Worm (Caenorhabditis elegans): ENCODE measurements around the gene coq-6.
A peak's percentile ranks its signal among the peaks of the same experiment; 100 is the strongest.

Gene coq-6

ce11 chrV:9312377-9312776, 24.2 kb upstream of the coq-6 start:
- TF ChIP-seq bed-2 (GFP tag; IDR thresholded peaks at IDR 0.05) (no peak), aptf-2 (GFP tag; conservative IDR thresholded peaks at IDR 0.05) (no peak), madf-3 (GFP tag; IDR thresholded peaks at IDR 0.05) (0 out of 2 replicates have a peak, but pooled peaks have one; percentile 3)

ce11 chrV:9314408-9314807, 22.2 kb upstream of the coq-6 start:
- TF ChIP-seq akir-1 (GFP tag; optimal IDR thresholded peaks at IDR 0.05) (no peak), rpc-1 (optimal IDR thresholded peaks at IDR 0.05) (no peak), rpc-1 (tag; optimal IDR thresholded peaks at IDR 0.05) (no peak), die-1 (tag; optimal IDR thresholded peaks at IDR 0.05) (no peak), nhr-80 (tag; optimal IDR thresholded peaks at IDR 0.05) (no peak), ceh-91 (GFP tag; IDR thresholded peaks at IDR 0.05) (no peak), attf-3 (GFP tag; conservative IDR thresholded peaks at IDR 0.05) (no peak), F22D6.2 (tag; optimal IDR thresholded peaks at IDR 0.05) (no peak), mel-28 (tag; optimal IDR thresholded peaks at IDR 0.05; ENCODE audit: borderline replicate concordance) (no peak), lin-35 (GFP tag; optimal IDR thresholded peaks at IDR 0.05) (no peak), ztf-6 (GFP tag; IDR thresholded peaks at IDR 0.05) (no peak)

ce11 chrV:9316970-9317369, 19.6 kb upstream of the coq-6 start:
- no peak for TF ChIP-seq nfya-2 (GFP tag; IDR thresholded peaks at IDR 0.05)
- TF ChIP-seq lin-35 (GFP tag; optimal IDR thresholded peaks at IDR 0.05), result no peak
- no peak for TF ChIP-seq ztf-25 (GFP tag; IDR thresholded peaks at IDR 0.05)
- TF ChIP-seq lsl-1 (GFP tag; optimal IDR thresholded peaks at IDR 0.05), result no peak
- no peak for TF ChIP-seq rpc-1 (optimal IDR thresholded peaks at IDR 0.05)
- no peak for TF ChIP-seq rpc-1 (tag; optimal IDR thresholded peaks at IDR 0.05)
- no peak for TF ChIP-seq F39B2.1 (GFP tag; IDR thresholded peaks at IDR 0.05)
- TF ChIP-seq sptf-2 (GFP tag; optimal IDR thresholded peaks at IDR 0.05), result no peak
- no peak for TF ChIP-seq ztf-3 (GFP tag; optimal IDR thresholded peaks at IDR 0.05)
- TF ChIP-seq akir-1 (GFP tag; optimal IDR thresholded peaks at IDR 0.05), result no peak
- TF ChIP-seq madf-8 (GFP tag; conservative IDR thresholded peaks at IDR 0.05), result no peak
- no peak for TF ChIP-seq ccch-3 (GFP tag; optimal IDR thresholded peaks at IDR 0.05)
- no peak for TF ChIP-seq Y56A3A.18 (GFP tag; IDR thresholded peaks at IDR 0.05)
- TF ChIP-seq zfh-2 (GFP tag; conservative IDR thresholded peaks at IDR 0.05), result no peak
- TF ChIP-seq F49E8.2 (tag; optimal IDR thresholded peaks at IDR 0.05; ENCODE audit: insufficient read depth), result no peak
- TF ChIP-seq lir-1 (GFP tag; conservative IDR thresholded peaks at IDR 0.05), result no peak
- TF ChIP-seq ama-1 (optimal IDR thresholded peaks at IDR 0.05), result no peak
- TF ChIP-seq ama-1 (GFP tag; optimal IDR thresholded peaks at IDR 0.05), result no peak
- TF ChIP-seq xnd-1 (tag; optimal IDR thresholded peaks at IDR 0.05), result no peak

- TF ChIP-seq B0261.1 (tag; optimal IDR thresholded peaks at IDR 0.05) (peak; percentile 95), ztf-22 (GFP tag; optimal IDR thresholded peaks at IDR 0.05) (no peak), D2030.7 (GFP tag; IDR thresholded peaks at IDR 0.05) (peak; percentile 2; the same call in 1 of the 2 replicates), F37B4.10 (GFP tag; IDR thresholded peaks at IDR 0.05) (no peak), mel-28 (tag; optimal IDR thresholded peaks at IDR 0.05; ENCODE audit: borderline replicate concordance) (no peak), tbx-9 (tag; optimal IDR thresholded peaks at IDR 0.05; ENCODE audit: borderline replicate concordance) (peak; percentile 19), ama-1 (optimal IDR thresholded peaks at IDR 0.05) (no peak), ama-1 (GFP tag; optimal IDR thresholded peaks at IDR 0.05) (peak; percentile 67 to 68), xnd-1 (tag; optimal IDR thresholded peaks at IDR 0.05) (no peak), repo-1 (tag; optimal IDR thresholded peaks at IDR 0.05) (peak; percentile 82), madf-10 (tag; optimal IDR thresholded peaks at IDR 0.05) (peak; percentile 80), akir-1 (GFP tag; optimal IDR thresholded peaks at IDR 0.05) (no peak), lin-26 (GFP tag; IDR thresholded peaks at IDR 0.05) (no peak; the same call in 1 of the 2 replicates), attf-5 (GFP tag; optimal IDR thresholded peaks at IDR 0.05) (peak; percentile 79), aptf-2 (GFP tag; conservative IDR thresholded peaks at IDR 0.05) (no peak), hlh-26 (GFP tag; conservative IDR thresholded peaks at IDR 0.05) (no peak), B0019.2 (GFP tag; conservative IDR thresholded peaks at IDR 0.05) (peak; percentile 49; the same call in 1 of the 2 replicates), athp-1 (tag; optimal IDR thresholded peaks at IDR 0.05) (peak; percentile 89), ceh-91 (GFP tag; IDR thresholded peaks at IDR 0.05) (peak; percentile 40; the same call in 1 of the 2 replicates), ceh-40 (GFP tag; IDR thresholded peaks at IDR 0.05) (peak; percentile 90), ceh-58 (GFP tag; IDR thresholded peaks at IDR 0.05) (0 out of 2 replicates have a peak, but pooled peaks have one; percentile 55), lsy-27 (tag; optimal IDR thresholded peaks at IDR 0.05; ENCODE audit: borderline replicate concordance, insufficient read depth) (peak; percentile 34), mes-4 (tag; optimal IDR thresholded peaks at IDR 0.05) (peak; percentile 66)
These were observed 18.5 kb upstream of the coq-6 start, which contains the start of gene kvs-3 for ce11 chrV:9318046-9318445. TSS of gene kvs-3 (plus strand) at chrV:9318311.
